Fruit fly (Drosophila melanogaster): Measurements from ENCODE around the gene Hand.

DNA sequence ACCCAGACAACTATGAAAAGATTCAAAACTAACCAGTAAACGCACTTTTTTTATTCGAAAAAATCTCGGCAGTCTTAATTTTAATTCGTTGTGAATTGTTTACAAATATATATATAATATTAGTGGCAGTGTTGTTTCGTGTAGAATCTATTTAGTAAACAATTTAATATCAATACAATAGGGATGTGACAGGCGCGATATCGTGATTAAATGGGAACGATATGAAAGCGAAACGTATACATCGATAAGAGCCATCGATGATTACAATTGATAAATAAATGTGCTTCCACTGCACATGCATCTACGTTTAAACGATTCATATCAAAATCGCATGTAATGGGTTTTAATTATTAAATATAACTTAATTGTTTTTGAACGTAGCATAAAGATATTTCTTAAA, 17.8 kb downstream of the Hand start:
- TF ChIP-seq EcR (GFP tag; optimal IDR thresholded peaks at IDR 0.05) = no peak
- no peak for TF ChIP-seq psq (optimal IDR thresholded peaks at IDR 0.05)

All from whole organism.